Fruit fly (Drosophila melanogaster) whole organism, prepupa: Measurements from ENCODE around the gene alpha-Man-Ib.

Experiments
- Blimp-1 ChIP-seq: fragments of 200-800 bp; sonication (Bioruptor generic); optimal IDR thresholded peaks from 3 replicates; lab custom pipeline; 2017; ENCODE audit warnings: missing biosample characterization, missing genetic modification characterization, mild to moderate bottlenecking, moderate library complexity, missing genetic modification reagents
- CG10669 ChIP-seq: fragments of 200-800 bp; sonication (Bioruptor generic); optimal IDR thresholded peaks from 3 replicates; lab custom pipeline; 2018; ENCODE audit warnings: missing biosample characterization, mild to moderate bottlenecking, missing genetic modification characterization, moderate library complexity
- CG11762 ChIP-seq: fragments of 200-800 bp; sonication (Bioruptor generic); optimal IDR thresholded peaks from 3 replicates; lab custom pipeline; 2016; ENCODE audit warnings: missing biosample characterization, missing genetic modification characterization; ENCODE audit not compliant: insufficient read depth
- CG15336 ChIP-seq: fragments of 200-800 bp; sonication (Bioruptor generic); IDR thresholded peaks from 2 replicates; pipeline ENCODE4 v1.3.6; 2022; ENCODE audit warnings: missing biosample characterization, missing genetic modification characterization
- CG16779 ChIP-seq: fragments of 200-800 bp; sonication (Bioruptor generic); optimal IDR thresholded peaks from 3 replicates; lab custom pipeline; 2017; ENCODE audit warnings: missing biosample characterization, mild to moderate bottlenecking, missing genetic modification characterization
- CG31627 ChIP-seq: fragments of 200-800 bp; sonication (Bioruptor generic); optimal IDR thresholded peaks from 3 replicates; lab custom pipeline; 2016; ENCODE audit warnings: missing biosample characterization, missing genetic modification characterization
- CG34406 ChIP-seq: fragments of 200-800 bp; sonication (Bioruptor generic); optimal IDR thresholded peaks from 3 replicates; lab custom pipeline; 2016; ENCODE audit warnings: missing biosample characterization, missing genetic modification characterization
- CG3919 ChIP-seq: fragments of 200-800 bp; sonication (Bioruptor generic); optimal IDR thresholded peaks from 3 replicates; lab custom pipeline; 2016; ENCODE audit warnings: missing biosample characterization, missing genetic modification characterization
- CG4318 ChIP-seq: fragments of 200-800 bp; sonication (Bioruptor generic); optimal IDR thresholded peaks from 3 replicates; lab custom pipeline; 2017; ENCODE audit warnings: missing biosample characterization, mild to moderate bottlenecking, missing genetic modification characterization
- CG6163 ChIP-seq: fragments of 200-800 bp; sonication (Bioruptor generic); IDR thresholded peaks from 3 replicates; pipeline ENCODE4 v1.3.6; 2022; ENCODE audit warnings: missing biosample characterization, missing genetic modification characterization
- CG6276 ChIP-seq: fragments of 200-800 bp; sonication (Bioruptor generic); optimal IDR thresholded peaks from 2 replicates; lab custom pipeline; 2017; ENCODE audit warnings: missing biosample characterization, mild to moderate bottlenecking, missing genetic modification characterization
- CG6792 ChIP-seq: fragments of 200-800 bp; sonication (Bioruptor generic); optimal IDR thresholded peaks from 3 replicates; lab custom pipeline; 2016; ENCODE audit warnings: missing biosample characterization, missing genetic modification characterization
- CG6808 ChIP-seq: fragments of 200-800 bp; sonication (Bioruptor generic); optimal IDR thresholded peaks from 3 replicates; lab custom pipeline; 2017; ENCODE audit warnings: missing biosample characterization, missing genetic modification characterization, mild to moderate bottlenecking, moderate library complexity, missing genetic modification reagents
- CG6854 ChIP-seq: fragments of 200-800 bp; sonication (Bioruptor generic); optimal IDR thresholded peaks from 2 replicates; lab custom pipeline; 2017; ENCODE audit warnings: missing biosample characterization, mild to moderate bottlenecking, missing genetic modification characterization
- CG8319 ChIP-seq: fragments of 200-800 bp; sonication (Bioruptor generic); optimal IDR thresholded peaks from 3 replicates; lab custom pipeline; 2016; ENCODE audit warnings: missing biosample characterization, missing genetic modification characterization
- Eip75B ChIP-seq: fragments of 200-800 bp; sonication (Bioruptor generic); optimal IDR thresholded peaks from 3 replicates; lab custom pipeline; 2016; ENCODE audit warnings: missing biosample characterization, missing genetic modification characterization
- Ets21C ChIP-seq: fragments of 200-800 bp; sonication (Bioruptor generic); optimal IDR thresholded peaks from 3 replicates; lab custom pipeline; 2016; ENCODE audit warnings: missing biosample characterization, missing genetic modification characterization
- Ets96B ChIP-seq: fragments of 200-800 bp; optimal IDR thresholded peaks from 2 replicates; lab custom pipeline; 2019; ENCODE audit warnings: missing biosample characterization, mild to moderate bottlenecking, missing genetic modification characterization, moderate library complexity
- Hr38 ChIP-seq: sonication (Bioruptor generic); optimal IDR thresholded peaks from 2 replicates; lab custom pipeline; 2016; ENCODE audit warnings: missing biosample characterization, missing genetic modification characterization
- Hr39 ChIP-seq: fragments of 200-800 bp; sonication (Bioruptor generic); optimal IDR thresholded peaks from 2 replicates; lab custom pipeline; 2016; ENCODE audit warnings: missing biosample characterization, missing genetic modification characterization
- Hr4 ChIP-seq: fragments of 200-800 bp; sonication (Bioruptor generic); optimal IDR thresholded peaks from 3 replicates; lab custom pipeline; 2016; ENCODE audit warnings: missing biosample characterization, missing genetic modification characterization
- Met ChIP-seq: fragments of 200-800 bp; sonication (Bioruptor generic); optimal IDR thresholded peaks from 3 replicates; lab custom pipeline; 2016; ENCODE audit warnings: missing biosample characterization, missing genetic modification characterization
- OdsH ChIP-seq: fragments of 200-800 bp; sonication (Bioruptor generic); optimal IDR thresholded peaks from 3 replicates; lab custom pipeline; 2016; ENCODE audit warnings: missing biosample characterization, missing genetic modification characterization
- Smox ChIP-seq: fragments of 200-800 bp; sonication (Bioruptor generic); optimal IDR thresholded peaks from 3 replicates; lab custom pipeline; 2016; ENCODE audit warnings: missing biosample characterization, missing genetic modification characterization
- Sox14 ChIP-seq: fragments of 200-800 bp; sonication (Bioruptor generic); optimal IDR thresholded peaks from 3 replicates; lab custom pipeline; 2016; ENCODE audit warnings: missing biosample characterization, missing genetic modification characterization
- acj6 ChIP-seq: fragments of 200-800 bp; sonication (Bioruptor generic); optimal IDR thresholded peaks from 3 replicates; lab custom pipeline; 2016; ENCODE audit warnings: missing biosample characterization, missing genetic modification characterization
- cyc ChIP-seq: fragments of 200-800 bp; sonication (Bioruptor generic); optimal IDR thresholded peaks from 3 replicates; lab custom pipeline; 2016; ENCODE audit warnings: missing biosample characterization, missing genetic modification characterization
- dac ChIP-seq: fragments of 200-800 bp; sonication (Bioruptor generic); optimal IDR thresholded peaks from 2 replicates; lab custom pipeline; 2017; ENCODE audit warnings: missing biosample characterization, mild to moderate bottlenecking, missing genetic modification characterization
- dsx ChIP-seq: fragments of 200-800 bp; optimal IDR thresholded peaks from 3 replicates; lab custom pipeline; 2019; ENCODE audit warnings: missing biosample characterization, mild to moderate bottlenecking, missing genetic modification characterization, moderate library complexity; ENCODE audit not compliant: poor library complexity, severe bottlenecking
- esn ChIP-seq: fragments of 200-800 bp; sonication (Bioruptor generic); optimal IDR thresholded peaks from 2 replicates; lab custom pipeline; 2016; ENCODE audit warnings: missing biosample characterization, mild to moderate bottlenecking, missing genetic modification characterization, moderate library complexity
- fd59A ChIP-seq: fragments of 200-800 bp; sonication (Bioruptor generic); optimal IDR thresholded peaks from 2 replicates; lab custom pipeline; 2017; ENCODE audit warnings: missing biosample characterization, mild to moderate bottlenecking, missing genetic modification characterization, missing genetic modification reagents
- fd85E ChIP-seq: fragments of 200-800 bp; sonication (Bioruptor generic); optimal IDR thresholded peaks from 3 replicates; lab custom pipeline; 2016; ENCODE audit warnings: missing biosample characterization, missing genetic modification characterization
- fkh ChIP-seq: fragments of 200-800 bp; sonication (Bioruptor generic); optimal IDR thresholded peaks from 3 replicates; lab custom pipeline; 2017; ENCODE audit warnings: missing biosample characterization, mild to moderate bottlenecking, missing genetic modification characterization, moderate library complexity
- lz ChIP-seq: fragments of 200-800 bp; sonication (Bioruptor generic); optimal IDR thresholded peaks from 3 replicates; lab custom pipeline; 2016; ENCODE audit warnings: missing biosample characterization, missing genetic modification characterization
- net ChIP-seq: fragments of 200-800 bp; sonication (Bioruptor generic); optimal IDR thresholded peaks from 3 replicates; lab custom pipeline; 2016; ENCODE audit warnings: missing biosample characterization, missing genetic modification characterization
- spab ChIP-seq: fragments of 200-800 bp; sonication (Bioruptor generic); optimal IDR thresholded peaks from 2 replicates; lab custom pipeline; 2017; ENCODE audit warnings: missing biosample characterization, mild to moderate bottlenecking, missing genetic modification characterization, missing genetic modification reagents
- ss ChIP-seq, 2 experiments: fragments of 200-800 bp; sonication (Bioruptor generic); optimal IDR thresholded peaks; 2 replicates in 1 of 2; 3 replicates in 1 of 2; lab custom pipeline; 2017 to 2018; ENCODE audit warnings: mild to moderate bottlenecking in 2 of 2, missing biosample characterization in 2 of 2, missing genetic modification characterization in 2 of 2, moderate library complexity in 1 of 2
- svp ChIP-seq: fragments of 200-800 bp; sonication (Bioruptor generic); peaks from one replicate; lab custom pipeline; 2016; ENCODE audit warnings: missing biosample characterization, missing genetic modification characterization
- vri ChIP-seq: fragments of 200-800 bp; sonication (Bioruptor generic); optimal IDR thresholded peaks from 3 replicates; lab custom pipeline; 2016; ENCODE audit warnings: missing biosample characterization, mild to moderate bottlenecking, missing genetic modification characterization

Gene alpha-Man-Ib

DNA sequence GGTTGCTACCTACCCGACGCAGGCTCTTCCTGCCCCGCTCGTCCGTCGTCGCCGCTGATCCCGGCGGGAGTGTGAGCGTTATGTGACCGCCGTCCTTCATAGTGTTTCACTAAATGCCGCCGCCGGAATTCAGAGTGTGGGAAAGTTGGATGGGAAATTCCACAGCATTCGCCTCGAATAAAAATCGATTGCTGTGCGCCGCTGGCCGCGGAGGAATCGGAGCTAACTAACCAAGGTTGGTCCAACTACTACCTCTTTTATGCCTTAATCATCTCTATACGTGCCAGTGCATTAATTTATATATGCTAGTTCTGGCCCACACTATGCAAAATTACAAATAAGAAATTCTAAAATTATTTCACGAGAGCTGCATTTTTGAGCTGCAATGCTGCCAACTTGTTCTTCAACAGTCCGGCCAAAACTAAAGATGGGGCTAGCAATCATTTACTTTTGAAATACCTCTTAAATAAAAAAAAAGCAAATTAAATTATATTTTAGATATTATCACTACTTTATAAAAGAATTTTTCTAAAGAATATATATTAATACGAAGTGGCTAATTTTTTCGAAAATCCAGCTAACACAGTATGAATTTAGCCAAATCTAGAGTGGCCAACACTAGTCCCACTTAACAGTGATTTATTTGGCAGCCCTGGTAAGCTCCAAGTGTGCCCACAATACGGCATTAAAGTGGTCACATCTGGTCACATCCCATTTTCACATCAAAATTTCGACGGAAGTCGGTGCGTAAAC is at the start of gene alpha-Man-Ib, which contains the start of gene Pdhb (continued):
- TF ChIP-seq Hr39 (GFP tag; lab: Kevin White, UChicago), result no peak
- no peak for TF ChIP-seq CG6792 (GFP tag; lab: Kevin White, UChicago)
- TF ChIP-seq Eip75B (GFP tag; lab: Kevin White, UChicago), result no peak
- TF ChIP-seq vri (GFP tag; lab: Kevin White, UChicago), result no peak
- peak; percentile 55 for TF ChIP-seq cyc (GFP tag; lab: Kevin White, UChicago)
- peak; percentile 14 for TF ChIP-seq CG11762 (GFP tag; lab: Kevin White, UChicago)
- no peak for TF ChIP-seq CG8319 (GFP tag; lab: Kevin White, UChicago)
- TF ChIP-seq Hr38, result no peak
- peak; percentile 81 for TF ChIP-seq svp (GFP tag; lab: Kevin White, UChicago)
- TF ChIP-seq, all 60 proteins: peak for 19

dm6 chr3R:29159620-29160019 is 47.0 kb upstream of the alpha-Man-Ib start:
- peak; percentile 58 for TF ChIP-seq svp (GFP tag; lab: Kevin White, UChicago)
- TF ChIP-seq Met (GFP tag; lab: Kevin White, UChicago), result no peak

DNA sequence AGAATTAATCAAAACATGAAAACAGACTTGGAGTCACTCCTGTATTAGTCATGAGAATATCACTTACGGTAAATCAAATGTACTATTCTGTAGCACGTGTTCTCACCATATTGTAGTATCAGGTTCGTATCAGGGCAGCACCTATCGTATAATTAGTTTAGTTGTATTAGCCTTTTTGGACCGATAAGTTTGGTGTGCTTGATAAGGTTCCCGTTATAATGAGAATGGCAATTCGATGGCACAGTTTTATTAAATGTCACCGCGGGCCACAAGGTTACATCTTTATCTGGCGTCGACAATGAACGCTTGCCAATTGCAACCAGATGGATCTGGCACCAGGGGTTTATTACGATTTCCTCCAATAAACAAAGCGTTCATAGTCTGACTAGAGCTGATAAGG is 46.1 kb upstream of the alpha-Man-Ib start:
- no peak for TF ChIP-seq CG15336
- TF ChIP-seq CG31627 (GFP tag; lab: Kevin White, UChicago), result no peak
- peak; percentile 92 for TF ChIP-seq svp (GFP tag; lab: Kevin White, UChicago)
- no peak for TF ChIP-seq CG4318 (GFP tag; lab: Kevin White, UChicago)

- TF ChIP-seq CG6854 (GFP tag; lab: Kevin White, UChicago) (peak; percentile 78), dac (GFP tag; lab: Kevin White, UChicago) (peak; percentile 56), cyc (GFP tag; lab: Kevin White, UChicago) (peak; percentile 86), CG4318 (GFP tag; lab: Kevin White, UChicago) (no peak), OdsH (GFP tag; lab: Kevin White, UChicago) (peak; percentile 83), net (GFP tag; lab: Kevin White, UChicago) (peak; percentile 78), acj6 (peak; percentile 88), CG10669 (GFP tag; lab: Kevin White, UChicago) (peak; percentile 78), dsx (peak; percentile 61), esn (GFP tag; lab: Kevin White, UChicago) (peak; percentile 93), Blimp-1 (GFP tag; lab: Kevin White, UChicago) (peak; percentile 64), Smox (GFP tag; lab: Kevin White, UChicago) (peak; percentile 85), ss (GFP tag; optimal IDR thresholded peaks at IDR 0.05; lab: Kevin White, UChicago) (peak in 1 of 2 experiments; percentile 85), CG6163 (GFP tag; lab: Robert Waterston, UW) (no peak), Hr4 (GFP tag; lab: Kevin White, UChicago) (peak; percentile 88), Sox14 (GFP tag; lab: Kevin White, UChicago) (peak; percentile 87), svp (GFP tag; lab: Kevin White, UChicago) (peak; percentile 75), spab (GFP tag; lab: Kevin White, UChicago) (peak; percentile 73), Ets96B (peak; percentile 52), CG34406 (peak; percentile 78), CG3919 (peak; percentile 87), vri (GFP tag; lab: Kevin White, UChicago) (peak; percentile 74), Met (GFP tag; lab: Kevin White, UChicago) (peak; percentile 90), CG6276 (GFP tag; lab: Kevin White, UChicago) (peak; percentile 67), CG31627 (GFP tag; lab: Kevin White, UChicago) (peak; percentile 88), Ets21C (peak; percentile 78), Eip75B (GFP tag; lab: Kevin White, UChicago) (peak; percentile 89), Hr39 (GFP tag; lab: Kevin White, UChicago) (peak; percentile 89), CG11762 (GFP tag; lab: Kevin White, UChicago) (peak; percentile 74), fd59A (GFP tag; lab: Kevin White, UChicago) (peak; percentile 70), fkh (GFP tag; lab: Kevin White, UChicago) (peak; percentile 40), lz (GFP tag; lab: Kevin White, UChicago) (peak; percentile 89), CG16779 (tag; lab: Kevin White, UChicago) (peak; percentile 65), CG15336 (peak; percentile 73), CG6808 (GFP tag; lab: Kevin White, UChicago) (peak; percentile 81), fd85E (GFP tag; lab: Kevin White, UChicago) (no peak)
Measured at dm6 chr3R:29157418-29158398, 45.1 kb upstream of the alpha-Man-Ib start, which contains the start of gene rdog. Gene rdog (plus strand): TSS chr3R:29158122.
